Worm (Caenorhabditis elegans) whole organism, L3 larva: ENCODE results near the gene C08A9.3.

Source experiments
- ama-1 ChIP-seq: fragments of 150-350 bp; optimal IDR thresholded peaks from 2 replicates; lab custom pipeline; 2018
- ceh-82 ChIP-seq: fragments of 150-350 bp; optimal IDR thresholded peaks from 2 replicates; lab custom pipeline; 2014; ENCODE audit warnings: missing biosample characterization, missing genetic modification characterization
- egl-27 ChIP-seq: sonication (generic microtip); optimal IDR thresholded peaks from 4 replicates; lab custom pipeline; 2017; ENCODE audit warnings: missing biosample characterization, missing genetic modification reagents, missing genetic modification characterization
- lin-39 ChIP-seq: fragments of 150-350 bp; optimal IDR thresholded peaks from 2 replicates; lab custom pipeline; 2018; ENCODE audit warnings: missing biosample characterization, missing genetic modification reagents, missing genetic modification characterization
- nhr-43 ChIP-seq: sonication (generic microtip); optimal IDR thresholded peaks from 2 replicates; lab custom pipeline; 2016; ENCODE audit warnings: mild to moderate bottlenecking, missing genetic modification characterization, missing compliant biosample characterization; ENCODE audit not compliant: poor library complexity, severe bottlenecking
- skn-1 ChIP-seq: fragments of 150-350 bp; optimal IDR thresholded peaks from 2 replicates; lab custom pipeline; 2014; ENCODE audit warnings: missing biosample characterization, missing genetic modification characterization

DNA sequence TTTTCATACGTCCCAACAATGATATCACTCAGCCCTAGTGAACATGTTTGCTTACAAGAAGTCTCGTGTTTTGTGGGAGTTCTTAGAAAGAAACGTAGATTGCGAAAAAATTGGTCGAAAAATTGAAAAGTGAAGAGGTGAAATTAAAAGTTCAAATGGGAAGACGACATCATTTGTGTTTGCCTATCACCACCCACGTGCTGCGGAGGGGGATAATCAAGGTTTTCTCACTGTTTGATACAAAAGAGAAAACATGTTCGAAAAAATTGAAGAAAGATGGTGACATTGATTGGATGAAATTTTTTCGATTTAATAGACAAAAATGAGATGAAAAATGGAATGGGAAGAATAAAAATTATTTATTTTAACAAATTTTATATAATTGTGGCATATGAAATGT lies 22.6 kb downstream of the C08A9.3 start:
- TF ChIP-seq skn-1 (tag; lab: Kevin White, UChicago) (no peak), nhr-43 (tag; lab: Kevin White, UChicago) (no peak), egl-27 (tag; lab: Kevin White, UChicago) (no peak), lin-39 (tag; lab: Kevin White, UChicago) (no peak), ama-1 (no peak), ceh-82 (no peak)
